Worm (Caenorhabditis elegans) whole organism, early embryonic: ENCODE results near the gene nspe-4.

Experiments used
- B0310.2 ChIP-seq: sonication (generic microtip); optimal IDR thresholded peaks from 2 replicates; lab custom pipeline; 2016; ENCODE audit warnings: mild to moderate bottlenecking, missing genetic modification characterization, missing compliant biosample characterization
- F13C5.2 ChIP-seq: sonication (generic microtip); optimal IDR thresholded peaks from 2 replicates; lab custom pipeline; 2017; ENCODE audit warnings: mild to moderate bottlenecking, missing genetic modification characterization, inconsistent platforms, missing compliant biosample characterization
- aly-1 ChIP-seq: sonication (generic microtip); optimal IDR thresholded peaks from 2 replicates; lab custom pipeline; 2016; ENCODE audit warnings: missing genetic modification characterization, missing compliant biosample characterization
- ama-1 ChIP-seq: fragments of 150-350 bp; optimal IDR thresholded peaks from 2 replicates; lab custom pipeline; 2014
- ceh-13 ChIP-seq: fragments of 200-800 bp; sonication (Bioruptor generic); optimal IDR thresholded peaks from 2 replicates; lab custom pipeline; 2018; ENCODE audit warnings: mild to moderate bottlenecking, missing genetic modification characterization, missing compliant biosample characterization
- ceh-36 ChIP-seq: sonication (generic microtip); optimal IDR thresholded peaks from 2 replicates; lab custom pipeline; 2016; ENCODE audit warnings: missing genetic modification characterization, inconsistent platforms, missing compliant biosample characterization
- ets-7 ChIP-seq: sonication (generic microtip); optimal IDR thresholded peaks from 2 replicates; lab custom pipeline; 2016; ENCODE audit warnings: missing genotype, missing genetic modification characterization, missing compliant biosample characterization
- flt-1 ChIP-seq: fragments of 200-800 bp; sonication (Bioruptor generic); IDR thresholded peaks from 2 replicates; pipeline ENCODE4 v1.3.6; 2022; ENCODE audit warnings: missing genetic modification characterization, missing compliant biosample characterization
- hmbx-1 ChIP-seq: sonication (generic microtip); optimal IDR thresholded peaks from 2 replicates; lab custom pipeline; 2016; ENCODE audit warnings: mild to moderate bottlenecking, missing genetic modification characterization, missing compliant biosample characterization
- hmg-4 ChIP-seq: fragments of 200-800 bp; sonication (Bioruptor generic); optimal IDR thresholded peaks from 2 replicates; lab custom pipeline; 2018; ENCODE audit warnings: mild to moderate bottlenecking, missing genetic modification characterization, missing compliant biosample characterization
- hnd-1 ChIP-seq: sonication (generic microtip); optimal IDR thresholded peaks from 2 replicates; lab custom pipeline; 2016; ENCODE audit warnings: missing genetic modification characterization, missing compliant biosample characterization
- pes-1 ChIP-seq: fragments of 200-800 bp; sonication (Bioruptor generic); IDR thresholded peaks from 2 replicates; pipeline ENCODE4 v1.3.6; 2022; ENCODE audit warnings: missing genetic modification reagents, missing genetic modification characterization, missing compliant biosample characterization
- scrt-1 ChIP-seq: fragments of 200-800 bp; sonication (Bioruptor generic); IDR thresholded peaks from 2 replicates; pipeline ENCODE4 v1.3.6; 2022; ENCODE audit warnings: missing genetic modification characterization, missing compliant biosample characterization
- sea-1 ChIP-seq: fragments of 200-800 bp; sonication (Bioruptor generic); conservative IDR thresholded peaks from 2 replicates; pipeline ENCODE4 v1.3.6; 2022; ENCODE audit warnings: missing genetic modification characterization, missing compliant biosample characterization
- tbx-11 ChIP-seq: fragments of 200-800 bp; sonication (Bioruptor generic); IDR thresholded peaks from 2 replicates; pipeline ENCODE4 v1.3.6; 2022; ENCODE audit warnings: missing genetic modification characterization, missing compliant biosample characterization
- tbx-37 ChIP-seq: fragments of 200-800 bp; sonication (Bioruptor generic); conservative IDR thresholded peaks from 2 replicates; pipeline ENCODE4 v1.3.6; 2022; ENCODE audit warnings: missing genetic modification reagents, missing genetic modification characterization, missing compliant biosample characterization
- tra-4 ChIP-seq: sonication (generic microtip); optimal IDR thresholded peaks from 2 replicates; lab custom pipeline; 2017; ENCODE audit warnings: missing genetic modification characterization, missing compliant biosample characterization

nspe-4 gene

DNA sequence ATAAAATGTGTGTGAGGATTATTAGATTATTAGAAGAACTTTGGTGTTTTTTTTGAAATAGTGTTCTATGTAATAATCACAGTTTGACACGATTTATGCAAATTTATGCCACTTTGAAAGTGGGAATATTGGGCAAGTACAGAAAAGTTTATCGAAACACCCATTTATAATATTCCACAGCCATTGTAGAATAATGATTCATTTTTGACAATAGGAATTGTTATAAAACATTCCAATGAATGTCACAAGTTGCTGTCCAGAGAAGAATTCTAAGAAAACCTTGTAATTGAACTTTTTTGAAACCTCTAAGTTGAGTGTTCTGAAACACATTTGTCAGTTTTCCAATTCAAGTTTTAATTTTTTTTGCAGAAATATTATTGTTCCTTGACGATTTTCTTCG lies at the start of gene nspe-4:
nspe-4 (plus strand) TSS at position 301 of the 400 bp plus-strand sequence.
- TF ChIP-seq hmg-4 (GFP tag; lab: Kevin White, UChicago) (no peak), flt-1 (GFP tag; lab: Robert Waterston, UW) (no peak), hnd-1 (no peak), pes-1 (GFP tag; lab: Robert Waterston, UW) (no peak), tra-4 (tag; lab: Kevin White, UChicago) (no peak), B0310.2 (no peak)

DNA sequence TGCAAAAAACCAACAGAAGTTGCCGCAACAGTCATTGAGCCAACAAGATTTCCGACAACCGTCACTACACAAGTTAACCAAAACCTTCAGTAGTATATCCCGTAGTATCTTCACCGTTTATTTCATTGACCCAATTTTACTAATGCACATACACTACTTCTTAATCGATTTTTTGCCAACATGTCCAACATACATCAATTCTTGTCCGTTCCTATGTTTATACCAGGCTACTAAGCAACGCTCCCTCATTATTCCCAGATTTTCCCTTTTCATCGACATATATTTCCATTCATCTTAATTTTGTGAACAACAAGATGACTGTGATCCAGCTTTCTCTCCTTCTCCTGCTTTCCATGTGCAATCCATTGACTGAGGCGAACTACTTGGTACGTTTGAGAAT lies 46.5 kb upstream of the nspe-4 start, which contains the start of gene F49C5.7:
F49C5.7 (plus strand) TSS at position 301 of the 400 bp plus-strand sequence.
- TF ChIP-seq hnd-1: no peak

DNA sequence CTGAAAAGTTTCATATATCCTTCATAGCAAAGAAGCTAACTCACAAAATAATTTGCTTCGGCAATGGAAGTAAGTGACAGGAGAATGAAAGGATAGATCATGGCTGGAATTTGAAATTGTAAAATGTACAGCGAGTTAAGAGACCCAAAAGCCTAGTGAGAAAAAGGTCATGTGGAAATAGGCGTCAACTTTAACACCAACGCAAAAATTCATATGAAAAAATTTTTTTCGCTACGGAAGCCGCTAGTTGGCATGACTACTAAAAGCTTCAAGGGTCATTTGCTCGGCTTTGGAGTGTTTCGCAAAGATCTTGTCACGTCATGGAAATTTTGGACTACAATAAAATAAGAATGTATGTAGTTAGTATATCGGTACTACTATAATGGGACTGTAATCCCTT lies 41.8 kb upstream of the nspe-4 start, which contains the start of gene Y38E10A.1:
Y38E10A.1 (minus strand) TSS at position 101 of the 400 bp plus-strand sequence.
- TF ChIP-seq flt-1 (GFP tag; lab: Robert Waterston, UW) (no peak), B0310.2 (no peak)

DNA sequence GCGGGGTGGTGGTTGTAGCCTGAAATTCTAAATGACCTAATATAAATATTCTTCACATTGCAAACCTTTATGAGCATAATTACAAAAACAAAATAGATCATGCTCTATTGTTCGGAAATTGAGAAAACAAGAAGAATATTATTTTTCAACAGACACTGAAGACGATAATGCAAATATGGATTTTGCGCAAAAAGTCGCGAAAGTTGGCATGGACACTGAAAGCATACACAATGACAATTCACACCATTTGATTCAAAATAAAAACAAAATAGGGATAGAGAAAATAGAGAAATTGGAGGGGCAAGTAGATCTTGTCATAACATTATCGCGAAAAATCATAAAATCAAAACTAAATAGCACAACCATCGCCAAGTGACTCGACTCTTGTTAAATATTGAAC lies 39.6 kb upstream of the nspe-4 start, which contains the start of gene Y38E10A.35:
Y38E10A.35 (minus strand) TSS at position 101 of the 400 bp plus-strand sequence.
- TF ChIP-seq aly-1 (no peak), hmbx-1 (no peak)

DNA sequence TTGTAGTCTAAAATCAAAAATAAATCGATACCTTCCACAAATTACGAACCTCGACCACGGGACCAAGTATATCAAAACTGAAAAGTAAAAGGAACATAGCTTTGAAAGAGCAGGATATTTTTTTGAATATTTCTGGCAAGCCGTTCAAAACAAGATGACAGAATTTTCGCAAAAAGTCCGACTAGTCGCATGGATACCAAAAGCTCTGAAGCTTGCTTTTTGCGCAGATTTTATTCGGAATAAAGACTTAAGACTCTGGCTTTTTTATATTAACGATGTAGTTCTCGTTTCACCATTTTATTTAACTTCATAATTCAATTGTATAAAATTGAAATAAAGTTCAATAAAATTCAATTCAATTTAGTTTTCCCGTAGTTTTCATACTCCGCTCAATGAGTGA lies 38.8 kb upstream of the nspe-4 start, which contains the start of gene Y38E10A.2:
Y38E10A.2 (minus strand) TSS at position 101 of the 400 bp plus-strand sequence.
- no peak for TF ChIP-seq sea-1 (GFP tag; lab: Robert Waterston, UW)
- no peak for TF ChIP-seq tra-4 (tag; lab: Kevin White, UChicago)
- TF ChIP-seq pes-1 (GFP tag; lab: Robert Waterston, UW): no peak

DNA sequence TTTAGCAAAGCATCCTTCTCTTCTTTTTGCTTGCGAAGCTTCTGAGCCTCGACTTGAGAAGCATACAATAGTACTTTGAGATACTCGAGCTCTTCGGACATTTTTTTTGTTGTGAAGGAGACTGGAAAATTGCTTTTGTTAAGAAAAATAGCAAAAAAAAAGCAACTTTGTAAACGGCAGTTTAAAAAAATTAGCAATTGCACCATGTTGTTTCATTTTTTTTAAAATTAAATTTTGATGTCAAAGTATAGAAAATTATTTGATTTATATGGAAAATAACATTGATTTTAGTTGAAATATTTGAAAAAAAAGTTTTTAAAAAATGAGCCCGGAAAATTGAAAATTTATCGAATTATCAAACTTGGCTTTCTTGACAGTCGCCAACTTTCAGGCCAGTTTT lies 37.6 kb upstream of the nspe-4 start, which contains the start of gene Y38E10A.3:
Y38E10A.3 (minus strand) TSS at position 101 of the 400 bp plus-strand sequence.
- TF ChIP-seq hmbx-1: no peak
- no peak for TF ChIP-seq aly-1
- no peak for TF ChIP-seq hmg-4 (GFP tag; lab: Kevin White, UChicago)
- no peak for TF ChIP-seq pes-1 (GFP tag; lab: Robert Waterston, UW)
- no peak for TF ChIP-seq ama-1 (lab: Kevin White, UChicago)
- TF ChIP-seq ceh-36 (tag; lab: Kevin White, UChicago): no peak
- no peak for TF ChIP-seq ceh-13 (GFP tag; lab: Kevin White, UChicago)
- TF ChIP-seq ets-7: no peak
- no peak for TF ChIP-seq hnd-1
- TF ChIP-seq tbx-37 (GFP tag; lab: Robert Waterston, UW): no peak
- no peak for TF ChIP-seq B0310.2

DNA sequence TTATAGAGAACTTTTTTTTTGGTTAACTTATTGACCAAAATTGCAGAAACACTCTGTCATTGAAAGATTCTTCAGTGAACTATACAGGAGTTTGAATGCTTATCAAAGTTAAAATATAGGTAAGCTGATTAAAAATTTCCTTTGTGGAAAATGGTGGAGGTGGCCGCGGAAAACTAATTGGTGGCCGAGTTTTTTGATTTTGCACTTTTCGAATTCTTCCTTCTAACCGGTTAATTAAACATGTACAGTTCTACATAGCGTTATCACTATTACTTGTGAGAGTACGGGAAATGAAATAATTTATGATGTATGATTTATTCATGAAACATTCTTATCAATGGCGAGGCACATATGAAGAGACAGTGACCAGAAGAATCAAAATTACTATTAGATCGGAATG lies 34.6 kb upstream of the nspe-4 start, which contains the start of gene clec-8:
clec-8 (minus strand) TSS at position 308 of the 400 bp plus-strand sequence.
- TF ChIP-seq scrt-1 (GFP tag; lab: Robert Waterston, UW) (no peak), tbx-37 (GFP tag; lab: Robert Waterston, UW) (no peak), B0310.2 (no peak), ceh-13 (GFP tag; lab: Kevin White, UChicago) (no peak), tra-4 (tag; lab: Kevin White, UChicago) (no peak), aly-1 (no peak), ama-1 (lab: Kevin White, UChicago) (no peak), ceh-36 (tag; lab: Kevin White, UChicago) (no peak), pes-1 (GFP tag; lab: Robert Waterston, UW) (no peak), sea-1 (GFP tag; lab: Robert Waterston, UW) (no peak), flt-1 (GFP tag; lab: Robert Waterston, UW) (no peak), F13C5.2 (no peak), tbx-11 (GFP tag; lab: Robert Waterston, UW) (no peak)

DNA sequence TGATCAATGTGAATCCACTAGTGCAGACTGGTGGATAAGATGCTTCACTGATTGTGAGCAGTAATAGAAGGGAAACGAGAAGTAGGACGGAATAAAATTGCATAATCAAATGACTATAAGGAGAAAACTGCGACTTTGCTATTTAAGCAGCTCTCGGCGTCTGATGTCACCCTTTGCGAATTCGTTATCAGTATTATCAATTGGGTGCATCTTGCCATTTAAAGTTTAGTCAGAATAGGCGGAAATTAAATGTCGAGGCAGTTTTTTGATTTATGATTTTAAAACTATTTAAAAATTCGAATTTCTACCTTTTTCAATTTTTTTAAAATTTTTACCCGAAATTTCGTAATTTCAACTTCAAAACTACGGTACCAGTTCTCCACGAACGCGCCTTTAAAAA lies 31.4 kb upstream of the nspe-4 start, which contains the start of gene clec-4:
clec-4 (minus strand) TSS at position 162 of the 400 bp plus-strand sequence.
- TF ChIP-seq flt-1 (GFP tag; lab: Robert Waterston, UW) (no peak), hnd-1 (no peak), F13C5.2 (no peak), scrt-1 (GFP tag; lab: Robert Waterston, UW) (no peak), ceh-13 (GFP tag; lab: Kevin White, UChicago) (no peak), B0310.2 (no peak), pes-1 (GFP tag; lab: Robert Waterston, UW) (no peak), hmbx-1 (no peak), tra-4 (tag; lab: Kevin White, UChicago) (no peak), tbx-37 (GFP tag; lab: Robert Waterston, UW) (no peak), tbx-11 (GFP tag; lab: Robert Waterston, UW) (no peak), ets-7 (no peak), ama-1 (lab: Kevin White, UChicago) (no peak), hmg-4 (GFP tag; lab: Kevin White, UChicago) (no peak), sea-1 (GFP tag; lab: Robert Waterston, UW) (no peak), ceh-36 (tag; lab: Kevin White, UChicago) (no peak), aly-1 (no peak)
